1 fruit fly cellular context compared by ENCODE assay signal in genomic region chr3R:8652731-8653130, dm6.
TF ChIP-seq lines count a peak whose summit lies in the region.

Sys1 (plus strand) TSS chr3R:8652821.
Dhod (minus strand) TSS chr3R:8652916.

TF ChIP-seq in whole organism, embryonic, 481 proteins besides CTCF, POLR2A, EP300 and RAD21 (continued from another document and continues in another):
- TF ChIP-seq toy (GFP tag; IDR thresholded peaks at IDR 0.05; lab: Robert Waterston, UW), result no peak
- TF ChIP-seq otp (GFP tag; IDR thresholded peaks at IDR 0.05; lab: Robert Waterston, UW), result peak; percentile 69; the same call in 2 of the 3 replicates
- no peak for TF ChIP-seq Dfd (GFP tag; optimal IDR thresholded peaks at IDR 0.05; lab: Kevin White, UChicago)
- TF ChIP-seq CoRest (tag; optimal IDR thresholded peaks at IDR 0.05; lab: Kevin White, UChicago), result peak; percentile 50
- TF ChIP-seq CG4360 (GFP tag; IDR thresholded peaks at IDR 0.05; lab: Robert Waterston, UW), result no peak
- TF ChIP-seq CG8388 (GFP tag; optimal IDR thresholded peaks at IDR 0.05; lab: Kevin White, UChicago), result peak; percentile 51
- TF ChIP-seq Rfx (GFP tag; IDR thresholded peaks at IDR 0.05; lab: Robert Waterston, UW), result peak; percentile 77
- TF ChIP-seq Mes4 (GFP tag; optimal IDR thresholded peaks at IDR 0.05; lab: Kevin White, UChicago), result no peak
- peak; percentile 59; the same call in 1 of the 2 replicates for TF ChIP-seq CG14014 (GFP tag; IDR thresholded peaks at IDR 0.05; lab: Robert Waterston, UW)
- peak; percentile 71 for TF ChIP-seq CG13894 (tag; optimal IDR thresholded peaks at IDR 0.05; lab: Kevin White, UChicago)
- peak; percentile 16 for TF ChIP-seq CG16815 (GFP tag; optimal IDR thresholded peaks at IDR 0.05; lab: Kevin White, UChicago)
- TF ChIP-seq Taf1 (GFP tag; IDR thresholded peaks at IDR 0.05; lab: Robert Waterston, UW), result peak; percentile 33; the same call in 1 of the 2 replicates
- peak; percentile 75 for TF ChIP-seq CG15514 (GFP tag; optimal IDR thresholded peaks at IDR 0.05; lab: Kevin White, UChicago)
- peak; percentile 87 for TF ChIP-seq knrl (GFP tag; IDR thresholded peaks at IDR 0.05; lab: Robert Waterston, UW; ENCODE audit: partially characterized antibody)
- peak; percentile 12 for TF ChIP-seq nom (GFP tag; optimal IDR thresholded peaks at IDR 0.05; lab: Kevin White, UChicago)
- TF ChIP-seq Xbp1 (GFP tag; optimal IDR thresholded peaks at IDR 0.05; lab: Kevin White, UChicago), result peak; percentile 76
- no peak for TF ChIP-seq sim (GFP tag; IDR thresholded peaks at IDR 0.05; lab: Robert Waterston, UW)
- TF ChIP-seq Fer3 (tag; optimal IDR thresholded peaks at IDR 0.05; lab: Kevin White, UChicago), result peak; percentile 40
- TF ChIP-seq CG8944 (GFP tag; optimal IDR thresholded peaks at IDR 0.05; lab: Kevin White, UChicago), result peak; percentile 62
- no peak for TF ChIP-seq CG2875 (GFP tag; optimal IDR thresholded peaks at IDR 0.05; lab: Kevin White, UChicago)
- peak; percentile 78 for TF ChIP-seq inv (GFP tag; IDR thresholded peaks at IDR 0.05; lab: Robert Waterston, UW; ENCODE audit: partially characterized antibody)
- peak; percentile 72 for TF ChIP-seq bbx (GFP tag; IDR thresholded peaks at IDR 0.05; lab: Robert Waterston, UW; ENCODE audit: partially characterized antibody)
- TF ChIP-seq CG6272 (GFP tag; IDR thresholded peaks at IDR 0.05; lab: Robert Waterston, UW), result peak; percentile 75
- TF ChIP-seq CG6765 (GFP tag; optimal IDR thresholded peaks at IDR 0.05; lab: Kevin White, UChicago), result no peak
- peak; percentile 51 for TF ChIP-seq dmrt11E (tag; optimal IDR thresholded peaks at IDR 0.05; lab: Kevin White, UChicago)
- no peak for TF ChIP-seq bowl (GFP tag; IDR thresholded peaks at IDR 0.05; lab: Robert Waterston, UW)
- peak; percentile 78 for TF ChIP-seq sob (GFP tag; IDR thresholded peaks at IDR 0.05; lab: Robert Waterston, UW)
- peak; percentile 43; the same call in 1 of the 2 replicates for TF ChIP-seq CG10366 (GFP tag; IDR thresholded peaks at IDR 0.05; lab: Robert Waterston, UW)
- TF ChIP-seq CG14050 (GFP tag; IDR thresholded peaks at IDR 0.05; lab: Robert Waterston, UW), result no peak
- TF ChIP-seq sima (GFP tag; optimal IDR thresholded peaks at IDR 0.05; lab: Kevin White, UChicago), result no peak
- peak; percentile 72 for TF ChIP-seq sd (tag; optimal IDR thresholded peaks at IDR 0.05; lab: Kevin White, UChicago)
- TF ChIP-seq CG2120 (GFP tag; optimal IDR thresholded peaks at IDR 0.05; lab: Kevin White, UChicago), result peak; percentile 86
- peak; percentile 57 for TF ChIP-seq CG18262 (tag; optimal IDR thresholded peaks at IDR 0.05; lab: Kevin White, UChicago)
- no peak for TF ChIP-seq en (GFP tag; optimal IDR thresholded peaks at IDR 0.05; lab: Kevin White, UChicago)
- peak; percentile 36 for TF ChIP-seq Abd-B (GFP tag; optimal IDR thresholded peaks at IDR 0.05; lab: Kevin White, UChicago)
- TF ChIP-seq CG14441 (GFP tag; IDR thresholded peaks at IDR 0.05; lab: Robert Waterston, UW), result peak; percentile 69
- TF ChIP-seq CG2678 (tag; optimal IDR thresholded peaks at IDR 0.05; lab: Kevin White, UChicago), result peak; percentile 71
- no peak for TF ChIP-seq Lhr (GFP tag; optimal IDR thresholded peaks at IDR 0.05; lab: Kevin White, UChicago)
- TF ChIP-seq Chrac-16 (GFP tag; optimal IDR thresholded peaks at IDR 0.05; lab: Kevin White, UChicago), result peak; percentile 51
- peak; percentile 72 for TF ChIP-seq lbe (GFP tag; optimal IDR thresholded peaks at IDR 0.05; lab: Kevin White, UChicago)
- peak; percentile 49 for TF ChIP-seq shn (GFP tag; optimal IDR thresholded peaks at IDR 0.05; lab: Kevin White, UChicago)
- TF ChIP-seq cwo (GFP tag; optimal IDR thresholded peaks at IDR 0.05; lab: Kevin White, UChicago), result peak; percentile 42
- no peak for TF ChIP-seq Stat92E (GFP tag; optimal IDR thresholded peaks at IDR 0.05; lab: Kevin White, UChicago)
- 0 out of 3 replicates have a peak, but pooled peaks have one; percentile 10 for TF ChIP-seq mld (GFP tag; IDR thresholded peaks at IDR 0.05; lab: Robert Waterston, UW; ENCODE audit: partially characterized antibody)
- TF ChIP-seq B-H2 (GFP tag; optimal IDR thresholded peaks at IDR 0.05; lab: Kevin White, UChicago), result peak; percentile 54
- TF ChIP-seq Sox102F (GFP tag; optimal IDR thresholded peaks at IDR 0.05; lab: Kevin White, UChicago), result peak; percentile 62
- peak; percentile 47 for TF ChIP-seq CG10654 (GFP tag; optimal IDR thresholded peaks at IDR 0.05; lab: Kevin White, UChicago)
- TF ChIP-seq ato (GFP tag; IDR thresholded peaks at IDR 0.05; lab: Robert Waterston, UW; ENCODE audit: partially characterized antibody), result no peak
- no peak for TF ChIP-seq CG3726 (GFP tag; IDR thresholded peaks at IDR 0.05; lab: Robert Waterston, UW)
- no peak for TF ChIP-seq Vsx1 (GFP tag; optimal IDR thresholded peaks at IDR 0.05; lab: Kevin White, UChicago)
- TF ChIP-seq lola (GFP tag; optimal IDR thresholded peaks at IDR 0.05; lab: Kevin White, UChicago), result peak in 1 of 3 experiments; percentile 47
- TF ChIP-seq pros (GFP tag; optimal IDR thresholded peaks at IDR 0.05; lab: Kevin White, UChicago), result no peak
- no peak for TF ChIP-seq psq (GFP tag; optimal IDR thresholded peaks at IDR 0.05; lab: Kevin White, UChicago)
- TF ChIP-seq MESR4 (GFP tag; optimal IDR thresholded peaks at IDR 0.05; lab: Kevin White, UChicago), result peak; percentile 56
- peak; percentile 58 for TF ChIP-seq dm (GFP tag; optimal IDR thresholded peaks at IDR 0.05; lab: Kevin White, UChicago)
- peak; percentile 71 for TF ChIP-seq ase (GFP tag; IDR thresholded peaks at IDR 0.05; lab: Robert Waterston, UW)
- TF ChIP-seq CG9609 (GFP tag; optimal IDR thresholded peaks at IDR 0.05; lab: Kevin White, UChicago), result peak; percentile 67
- no peak for TF ChIP-seq Lpt (GFP tag; optimal IDR thresholded peaks at IDR 0.05; lab: Kevin White, UChicago)
- peak; percentile 28 for TF ChIP-seq CG33557 (GFP tag; optimal IDR thresholded peaks at IDR 0.05; lab: Kevin White, UChicago)
- no peak for TF ChIP-seq mirr (GFP tag; optimal IDR thresholded peaks at IDR 0.05; lab: Kevin White, UChicago)
- TF ChIP-seq tll (GFP tag; optimal IDR thresholded peaks at IDR 0.05; lab: Kevin White, UChicago), result peak in 1 of 2 experiments; percentile 25
- no peak for TF ChIP-seq CG12104 (GFP tag; optimal IDR thresholded peaks at IDR 0.05; lab: Kevin White, UChicago)
- TF ChIP-seq CG32767 (GFP tag; IDR thresholded peaks at IDR 0.05; lab: Robert Waterston, UW), result peak; percentile 65; the same call in 1 of the 2 replicates
- TF ChIP-seq CG17328 (GFP tag; IDR thresholded peaks at IDR 0.05; lab: Robert Waterston, UW), result peak; percentile 31; the same call in 1 of the 2 replicates
- no peak for TF ChIP-seq cg (GFP tag; optimal IDR thresholded peaks at IDR 0.05; lab: Kevin White, UChicago)
- TF ChIP-seq BEAF-32 (GFP tag; optimal IDR thresholded peaks at IDR 0.05; lab: Kevin White, UChicago), result peak; percentile 86
- TF ChIP-seq bsh (GFP tag; optimal IDR thresholded peaks at IDR 0.05; lab: Kevin White, UChicago), result peak in 1 of 2 experiments; percentile 53
- peak; percentile 72 for TF ChIP-seq NC2β (GFP tag; optimal IDR thresholded peaks at IDR 0.05; lab: Kevin White, UChicago)
- no peak for TF ChIP-seq Hey (tag; optimal IDR thresholded peaks at IDR 0.05; lab: Kevin White, UChicago)
- peak; percentile 71 for TF ChIP-seq Ptx1 (GFP tag; IDR thresholded peaks at IDR 0.05; lab: Robert Waterston, UW)
- TF ChIP-seq CG12769 (tag; optimal IDR thresholded peaks at IDR 0.05; lab: Kevin White, UChicago), result peak; percentile 64
- TF ChIP-seq sens-2 (GFP tag; IDR thresholded peaks at IDR 0.05; lab: Robert Waterston, UW), result peak; percentile 36; the same call in 1 of the 2 replicates
- no peak for TF ChIP-seq Dip2 (GFP tag; IDR thresholded peaks at IDR 0.05; lab: Robert Waterston, UW)
- TF ChIP-seq ssp (GFP tag; IDR thresholded peaks at IDR 0.05; lab: Robert Waterston, UW), result peak; percentile 58
- peak; percentile 69 for TF ChIP-seq Max (GFP tag; optimal IDR thresholded peaks at IDR 0.05; lab: Kevin White, UChicago)
- TF ChIP-seq NK7.1 (GFP tag; optimal IDR thresholded peaks at IDR 0.05; lab: Kevin White, UChicago), result peak; percentile 39
- TF ChIP-seq nmo (GFP tag; optimal IDR thresholded peaks at IDR 0.05; lab: Kevin White, UChicago), result peak; percentile 58
- peak; percentile 93 for TF ChIP-seq row (GFP tag; IDR thresholded peaks at IDR 0.05; lab: Robert Waterston, UW)
- no peak for TF ChIP-seq croc (GFP tag; conservative IDR thresholded peaks at IDR 0.05; lab: Robert Waterston, UW)
- TF ChIP-seq lab (GFP tag; optimal IDR thresholded peaks at IDR 0.05; lab: Kevin White, UChicago), result peak; percentile 70
- TF ChIP-seq CG4707 (GFP tag; optimal IDR thresholded peaks at IDR 0.05; lab: Kevin White, UChicago), result no peak
- TF ChIP-seq Doc2 (GFP tag; IDR thresholded peaks at IDR 0.05; lab: Robert Waterston, UW), result no peak
- peak; percentile 85 for TF ChIP-seq vnd (GFP tag; IDR thresholded peaks at IDR 0.05; lab: Robert Waterston, UW; ENCODE audit: partially characterized antibody)
- TF ChIP-seq CG7963 (GFP tag; IDR thresholded peaks at IDR 0.05; lab: Robert Waterston, UW; ENCODE audit: partially characterized antibody), result peak; percentile 46; the same call in 1 of the 3 replicates
- no peak for TF ChIP-seq br (optimal IDR thresholded peaks at IDR 0.05; lab: Kevin White, UChicago)
- TF ChIP-seq CG30403 (GFP tag; optimal IDR thresholded peaks at IDR 0.05; lab: Kevin White, UChicago), result peak; percentile 75
- peak; percentile 60 for TF ChIP-seq Atf3 (GFP tag; optimal IDR thresholded peaks at IDR 0.05; lab: Kevin White, UChicago)
- TF ChIP-seq gcm2 (GFP tag; optimal IDR thresholded peaks at IDR 0.05; lab: Kevin White, UChicago), result no peak
- TF ChIP-seq Camta (GFP tag; optimal IDR thresholded peaks at IDR 0.05; lab: Kevin White, UChicago), result peak; percentile 28
- TF ChIP-seq dysf (GFP tag; IDR thresholded peaks at IDR 0.05; lab: Robert Waterston, UW), result peak; percentile 37; the same call in 1 of the 3 replicates
- no peak for TF ChIP-seq gsb (GFP tag; IDR thresholded peaks at IDR 0.05; lab: Robert Waterston, UW)
- peak; percentile 53 for TF ChIP-seq CG8924 (tag; optimal IDR thresholded peaks at IDR 0.05; lab: Kevin White, UChicago)
- TF ChIP-seq D19A (tag; optimal IDR thresholded peaks at IDR 0.05; lab: Kevin White, UChicago), result peak; percentile 45
- no peak for TF ChIP-seq CG10431 (GFP tag; optimal IDR thresholded peaks at IDR 0.05; lab: Kevin White, UChicago)
- TF ChIP-seq stwl (tag; optimal IDR thresholded peaks at IDR 0.05; lab: Kevin White, UChicago), result peak; percentile 31
- TF ChIP-seq CG12391 (tag; optimal IDR thresholded peaks at IDR 0.05; lab: Kevin White, UChicago), result peak; percentile 75
- TF ChIP-seq CG3995 (GFP tag; optimal IDR thresholded peaks at IDR 0.05; lab: Kevin White, UChicago), result peak; percentile 74
- no peak for TF ChIP-seq CG9797 (GFP tag; optimal IDR thresholded peaks at IDR 0.05; lab: Kevin White, UChicago)
- TF ChIP-seq CG7987 (GFP tag; optimal IDR thresholded peaks at IDR 0.05; lab: Kevin White, UChicago), result peak; percentile 14
- TF ChIP-seq Elba2 (GFP tag; optimal IDR thresholded peaks at IDR 0.05; lab: Kevin White, UChicago), result no peak
- no peak for TF ChIP-seq HLHmδ (GFP tag; optimal IDR thresholded peaks at IDR 0.05; lab: Kevin White, UChicago)
- peak; percentile 25 for TF ChIP-seq pb (GFP tag; optimal IDR thresholded peaks at IDR 0.05; lab: Kevin White, UChicago)
- peak; percentile 72 for TF ChIP-seq CG14860 (GFP tag; IDR thresholded peaks at IDR 0.05; lab: Robert Waterston, UW; ENCODE audit: partially characterized antibody)
- peak; percentile 75 for TF ChIP-seq Hsf (GFP tag; optimal IDR thresholded peaks at IDR 0.05; lab: Kevin White, UChicago)
- TF ChIP-seq fd96Cb (tag; optimal IDR thresholded peaks at IDR 0.05; lab: Kevin White, UChicago), result peak; percentile 20
- 0 out of 3 replicates have a peak, but pooled peaks have one; percentile 35 for TF ChIP-seq Aef1 (GFP tag; IDR thresholded peaks at IDR 0.05; lab: Robert Waterston, UW)
- TF ChIP-seq sna (GFP tag; IDR thresholded peaks at IDR 0.05; lab: Robert Waterston, UW; ENCODE audit: partially characterized antibody), result peak; percentile 72; the same call in 1 of the 2 replicates
- TF ChIP-seq CG42726 (GFP tag; IDR thresholded peaks at IDR 0.05; lab: Robert Waterston, UW; ENCODE audit: partially characterized antibody), result no peak
- TF ChIP-seq CG13287 (GFP tag; IDR thresholded peaks at IDR 0.05; lab: Robert Waterston, UW; ENCODE audit: partially characterized antibody), result peak; percentile 90
- TF ChIP-seq NfI (GFP tag; optimal IDR thresholded peaks at IDR 0.05; lab: Kevin White, UChicago), result peak; percentile 55
- TF ChIP-seq Hr51 (GFP tag; optimal IDR thresholded peaks at IDR 0.05; lab: Kevin White, UChicago), result peak; percentile 52 to 59
- TF ChIP-seq oc (tag; optimal IDR thresholded peaks at IDR 0.05; lab: Kevin White, UChicago), result peak; percentile 18
- TF ChIP-seq pum (GFP tag; optimal IDR thresholded peaks at IDR 0.05; lab: Kevin White, UChicago), result peak; percentile 49
- peak; percentile 28 for TF ChIP-seq tap (tag; optimal IDR thresholded peaks at IDR 0.05; lab: Kevin White, UChicago)
- peak; percentile 24; the same call in 1 of the 2 replicates for TF ChIP-seq Nf-YA (GFP tag; IDR thresholded peaks at IDR 0.05; lab: Robert Waterston, UW)
- TF ChIP-seq run (tag; optimal IDR thresholded peaks at IDR 0.05; lab: Kevin White, UChicago), result no peak
- no peak for TF ChIP-seq Lim3 (GFP tag; IDR thresholded peaks at IDR 0.05; lab: Robert Waterston, UW)
- TF ChIP-seq CG13296 (GFP tag; optimal IDR thresholded peaks at IDR 0.05; lab: Kevin White, UChicago), result peak; percentile 56
- TF ChIP-seq CG2199 (GFP tag; IDR thresholded peaks at IDR 0.05; lab: Robert Waterston, UW), result no peak
- TF ChIP-seq slp2 (GFP tag; optimal IDR thresholded peaks at IDR 0.05; lab: Kevin White, UChicago), result peak; percentile 6
- peak; percentile 45 for TF ChIP-seq Nf-YC (tag; optimal IDR thresholded peaks at IDR 0.05; lab: Kevin White, UChicago)
- peak; percentile 36 for TF ChIP-seq CG10462 (GFP tag; optimal IDR thresholded peaks at IDR 0.05; lab: Kevin White, UChicago)
- TF ChIP-seq bab2 (GFP tag; optimal IDR thresholded peaks at IDR 0.05; lab: Kevin White, UChicago), result peak; percentile 49
- TF ChIP-seq CG15269 (tag; optimal IDR thresholded peaks at IDR 0.05; lab: Kevin White, UChicago), result peak; percentile 64
- no peak for TF ChIP-seq GATAe (GFP tag; conservative IDR thresholded peaks at IDR 0.05; lab: Robert Waterston, UW)
- peak; percentile 97 for TF ChIP-seq Ets65A (GFP tag; lab: Kevin White, UChicago)
- peak; percentile 41 for TF ChIP-seq zen (tag; optimal IDR thresholded peaks at IDR 0.05; lab: Kevin White, UChicago)
- peak; percentile 47 for TF ChIP-seq CG10209 (GFP tag; optimal IDR thresholded peaks at IDR 0.05; lab: Kevin White, UChicago)
- TF ChIP-seq HmgZ (tag; optimal IDR thresholded peaks at IDR 0.05; lab: Kevin White, UChicago), result peak; percentile 76
